Worm (Caenorhabditis elegans) whole organism, midembryonic: ENCODE data around the gene lin-36.

Experiments
- cog-1 ChIP-seq: sonication (generic microtip); optimal IDR thresholded peaks from 2 replicates; lab custom pipeline; 2016; ENCODE audit warnings: missing genetic modification characterization, missing compliant biosample characterization
- klf-2 ChIP-seq: fragments of 200-800 bp; sonication (Bioruptor generic); conservative IDR thresholded peaks from 2 replicates; pipeline ENCODE4 v1.3.6; 2022; ENCODE audit warnings: missing genetic modification reagents, missing genetic modification characterization, missing compliant biosample characterization
- ref-1 ChIP-seq: fragments of 200-800 bp; sonication (Bioruptor generic); conservative IDR thresholded peaks from 2 replicates; pipeline ENCODE4 v1.3.6; 2022; ENCODE audit warnings: missing genetic modification reagents, missing genetic modification characterization, missing compliant biosample characterization
- ztf-23 ChIP-seq: fragments of 200-800 bp; sonication (Bioruptor generic); IDR thresholded peaks from 2 replicates; pipeline ENCODE4 v1.3.6; 2022; ENCODE audit warnings: missing genetic modification reagents, missing genetic modification characterization, missing compliant biosample characterization
- ztf-29 ChIP-seq: fragments of 200-800 bp; sonication (Bioruptor generic); IDR thresholded peaks from 2 replicates; pipeline ENCODE4 v1.3.6; 2022; ENCODE audit warnings: missing genetic modification reagents, missing genetic modification characterization, missing compliant biosample characterization

DNA sequence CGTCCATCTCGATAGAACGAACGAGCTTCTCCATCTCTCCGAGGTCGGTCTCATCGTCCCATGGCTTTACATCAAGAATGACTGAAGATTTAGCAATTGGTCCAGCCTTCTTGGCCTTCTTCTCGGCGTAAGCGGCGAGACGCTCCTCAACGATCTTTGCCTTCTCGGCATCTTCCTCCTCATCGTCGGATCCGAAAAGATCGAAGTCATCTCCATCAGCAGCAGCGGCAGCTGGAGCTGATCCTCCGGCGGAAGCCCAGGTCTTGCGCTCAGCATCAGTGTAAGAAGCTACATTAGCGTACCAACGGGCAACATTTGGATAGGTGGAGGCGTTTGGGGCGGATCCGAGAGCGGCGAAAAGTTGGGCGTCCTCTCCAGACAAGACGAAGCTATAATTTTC lies 48.0 kb downstream of the lin-36 start:
- TF ChIP-seq ref-1 (no peak), ztf-23 (GFP tag; lab: Robert Waterston, UW) (no peak), ztf-29 (GFP tag; lab: Robert Waterston, UW) (no peak), cog-1 (tag; lab: Kevin White, UChicago) (no peak), klf-2 (no peak)
